Fruit fly (Drosophila melanogaster) whole organism, wandering third instar larva: ENCODE measurements around the gene cysu.

Experiments
- Abd-B ChIP-seq: fragments of >200 bp; optimal IDR thresholded peaks from 2 replicates; lab custom pipeline; 2017; ENCODE audit warnings: missing biosample characterization, missing genetic modification characterization
- CG32264 ChIP-seq: fragments of 200-800 bp; sonication (Bioruptor generic); optimal IDR thresholded peaks from 2 replicates; lab custom pipeline; 2016; ENCODE audit warnings: missing biosample characterization, missing genetic modification characterization
- CG9705 ChIP-seq: fragments of 200-800 bp; sonication (Bioruptor generic); optimal IDR thresholded peaks from 2 replicates; lab custom pipeline; 2018; ENCODE audit warnings: missing biosample characterization, mild to moderate bottlenecking, missing genetic modification characterization
- CrebA ChIP-seq: fragments of 200-800 bp; sonication (Bioruptor generic); optimal IDR thresholded peaks from 2 replicates; lab custom pipeline; 2016; ENCODE audit warnings: missing biosample characterization, mild to moderate bottlenecking, missing genetic modification characterization, borderline replicate concordance
- Dfd ChIP-seq: fragments of >200 bp; optimal IDR thresholded peaks from 2 replicates; lab custom pipeline; 2017; ENCODE audit warnings: missing biosample characterization, missing genetic modification characterization
- Dif ChIP-seq: fragments of 200-275, 200-300 bp; sonication (Bioruptor generic); optimal IDR thresholded peaks from 2 replicates; lab custom pipeline; 2018; ENCODE audit warnings: missing biosample characterization, missing genetic modification characterization; ENCODE audit not compliant: partially characterized antibody
- GATAd ChIP-seq: sonication (Bioruptor generic); optimal IDR thresholded peaks from 2 replicates; lab custom pipeline; 2016; ENCODE audit warnings: missing biosample characterization, missing genetic modification characterization
- HLH106 ChIP-seq: fragments of 200-800 bp; optimal IDR thresholded peaks from 3 replicates; lab custom pipeline; 2019; ENCODE audit warnings: missing biosample characterization, mild to moderate bottlenecking, missing genetic modification characterization, moderate library complexity
- Hnf4 ChIP-seq: fragments of 200-800 bp; sonication (Bioruptor generic); optimal IDR thresholded peaks from 2 replicates; lab custom pipeline; 2016; ENCODE audit warnings: missing biosample characterization, mild to moderate bottlenecking, missing genetic modification characterization
- Hr78 ChIP-seq: fragments of >200 bp; optimal IDR thresholded peaks from 2 replicates; lab custom pipeline; 2017; ENCODE audit warnings: missing biosample characterization, missing genetic modification characterization
- Jra ChIP-seq: sonication (Bioruptor generic); optimal IDR thresholded peaks from 2 replicates; lab custom pipeline; 2016; ENCODE audit warnings: missing biosample characterization, missing genetic modification characterization
- Mio ChIP-seq: sonication (Bioruptor generic); optimal IDR thresholded peaks from 2 replicates; lab custom pipeline; 2016; ENCODE audit warnings: missing biosample characterization, missing genetic modification characterization
- Myc ChIP-seq: fragments of >200 bp; optimal IDR thresholded peaks from 2 replicates; lab custom pipeline; 2017
- N ChIP-seq: fragments of >200 bp; optimal IDR thresholded peaks from 2 replicates; lab custom pipeline; 2018; ENCODE audit warnings: missing biosample characterization, missing external identifiers, missing genetic modification characterization
- OdsH ChIP-seq: fragments of 200-800 bp; sonication (Bioruptor generic); optimal IDR thresholded peaks from 2 replicates; lab custom pipeline; 2016; ENCODE audit warnings: missing biosample characterization, mild to moderate bottlenecking, missing genetic modification characterization
- Rel ChIP-seq, 2 experiments: fragments of 200-800 bp; sonication (Bioruptor generic) in 1 of 2; optimal IDR thresholded peaks; 2 replicates in 1 of 2; 3 replicates in 1 of 2; lab custom pipeline; 2016 to 2019; ENCODE audit warnings: mild to moderate bottlenecking in 2 of 2, missing biosample characterization in 2 of 2, missing genetic modification characterization in 2 of 2, moderate library complexity in 1 of 2
- Vsx2 ChIP-seq: fragments of 200-300, 225-300 bp; sonication (Bioruptor generic); optimal IDR thresholded peaks from 2 replicates; lab custom pipeline; 2018; ENCODE audit warnings: missing biosample characterization, missing genetic modification characterization; ENCODE audit not compliant: partially characterized antibody
- brk ChIP-seq: fragments of 200-800 bp; sonication (Bioruptor generic); optimal IDR thresholded peaks from 2 replicates; lab custom pipeline; 2016; ENCODE audit warnings: missing biosample characterization, mild to moderate bottlenecking, missing genetic modification characterization
- dl ChIP-seq, 2 experiments: fragments of 175-275, 200-275 bp in 1 of 2; fragments of 200-275 bp in 1 of 2; sonication (Bioruptor generic); optimal IDR thresholded peaks; lab custom pipeline; 2018; ENCODE audit warnings: mild to moderate bottlenecking in 2 of 2, missing biosample characterization in 2 of 2, missing genetic modification characterization in 2 of 2, moderate library complexity in 2 of 2; ENCODE audit not compliant: partially characterized antibody in 2 of 2, insufficient read depth in 1 of 2
- dmrt93B ChIP-seq: fragments of 200-800 bp; sonication (Bioruptor generic); optimal IDR thresholded peaks from 2 replicates; lab custom pipeline; 2018; ENCODE audit warnings: missing biosample characterization, mild to moderate bottlenecking, missing genetic modification characterization
- dsf ChIP-seq: sonication (Bioruptor generic); optimal IDR thresholded peaks from 2 replicates; lab custom pipeline; 2016; ENCODE audit warnings: missing biosample characterization, missing genetic modification characterization, borderline replicate concordance
- ey ChIP-seq: fragments of 200-800 bp; sonication (Bioruptor generic); optimal IDR thresholded peaks from 2 replicates; lab custom pipeline; 2016; ENCODE audit warnings: missing biosample characterization, missing genetic modification characterization
- foxo ChIP-seq, 2 experiments: fragments of 200-800 bp; sonication (Bioruptor generic); optimal IDR thresholded peaks; 2 replicates in 1 of 2; 3 replicates in 1 of 2; lab custom pipeline; 2016 to 2017; ENCODE audit warnings: missing biosample characterization in 2 of 2, missing genetic modification characterization in 2 of 2
- fru ChIP-seq: fragments of 200-800 bp; sonication (Bioruptor generic); optimal IDR thresholded peaks from 3 replicates; lab custom pipeline; 2016; ENCODE audit warnings: missing biosample characterization, mild to moderate bottlenecking, missing genetic modification characterization
- h ChIP-seq: fragments of 200-800 bp; sonication (Bioruptor generic); optimal IDR thresholded peaks from 3 replicates; lab custom pipeline; 2016; ENCODE audit warnings: missing biosample characterization, mild to moderate bottlenecking, missing genetic modification characterization
- jim ChIP-seq: fragments of 175-275, 200-325 bp; sonication (Bioruptor generic); optimal IDR thresholded peaks from 2 replicates; lab custom pipeline; 2016; ENCODE audit warnings: missing biosample characterization, mild to moderate bottlenecking, missing genetic modification characterization
- lola ChIP-seq: fragments of >200 bp; optimal IDR thresholded peaks from 2 replicates; lab custom pipeline; 2017; ENCODE audit warnings: missing biosample characterization, missing genetic modification characterization
- pan ChIP-seq: fragments of >200 bp; optimal IDR thresholded peaks from 2 replicates; lab custom pipeline; 2017
- psq ChIP-seq: fragments of 200-800 bp; sonication (Bioruptor generic); optimal IDR thresholded peaks from 3 replicates; lab custom pipeline; 2017; ENCODE audit warnings: missing biosample characterization, mild to moderate bottlenecking, missing genetic modification characterization, moderate library complexity
- rgr ChIP-seq: fragments of 200-800 bp; sonication (Bioruptor generic); optimal IDR thresholded peaks from 3 replicates; lab custom pipeline; 2016; ENCODE audit warnings: missing biosample characterization, mild to moderate bottlenecking, missing genetic modification characterization
- sage ChIP-seq: fragments of 200-800 bp; sonication (Bioruptor generic); optimal IDR thresholded peaks from 2 replicates; lab custom pipeline; 2016; ENCODE audit warnings: missing biosample characterization, mild to moderate bottlenecking, missing genetic modification characterization
- sv ChIP-seq: fragments of 200-800 bp; sonication (Bioruptor generic); optimal IDR thresholded peaks from 3 replicates; lab custom pipeline; 2016; ENCODE audit warnings: missing biosample characterization, missing genetic modification characterization
- usp ChIP-seq: fragments of >200 bp; optimal IDR thresholded peaks from 2 replicates; lab custom pipeline; 2017; ENCODE audit warnings: missing biosample characterization, missing genetic modification characterization
- woc ChIP-seq: sonication (Bioruptor generic); optimal IDR thresholded peaks from 2 replicates; lab custom pipeline; 2016; ENCODE audit warnings: missing biosample characterization, mild to moderate bottlenecking, missing genetic modification characterization

The cysu gene

DNA sequence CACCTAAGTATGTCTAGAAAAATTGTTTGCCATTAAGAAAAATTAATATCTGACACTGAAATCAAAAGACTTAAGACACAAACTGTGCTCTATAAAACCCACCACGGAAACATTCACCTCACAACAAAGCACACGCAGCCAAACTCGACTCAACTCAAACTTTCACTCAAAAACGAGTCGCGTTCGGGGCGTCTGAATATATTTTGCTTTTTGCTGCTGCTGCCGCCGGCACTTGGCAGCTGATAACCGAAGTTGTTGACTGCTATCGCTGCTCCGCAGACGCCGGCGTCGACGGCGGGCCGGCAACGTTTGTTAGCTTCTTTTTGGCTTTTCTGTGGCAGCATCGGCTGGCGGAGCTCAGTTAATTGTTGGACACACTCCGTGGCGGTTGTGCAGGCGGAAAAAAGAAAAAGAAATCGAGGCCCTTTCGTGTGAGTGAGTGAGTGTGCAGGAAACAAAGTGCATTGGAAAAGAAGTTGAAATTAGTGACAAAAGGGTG, at the start of gene cysu:
Gene cysu (plus strand): TSS at position 352 of the 499 bp plus-strand sequence.
- no peak for TF ChIP-seq CG9705 (GFP tag; lab: Kevin White, UChicago)
- TF ChIP-seq HLH106 (tag; lab: Kevin White, UChicago), result no peak
- TF ChIP-seq Rel (GFP tag; optimal IDR thresholded peaks at IDR 0.05; lab: Kevin White, UChicago), result no peak
- no peak for TF ChIP-seq Rel (tag; optimal IDR thresholded peaks at IDR 0.05; lab: Kevin White, UChicago)
- TF ChIP-seq foxo (GFP tag; optimal IDR thresholded peaks at IDR 0.05; lab: Kevin White, UChicago), result no peak
- no peak for TF ChIP-seq h (GFP tag; lab: Kevin White, UChicago)
- TF ChIP-seq sv (GFP tag; lab: Kevin White, UChicago), result no peak
- TF ChIP-seq Mio (GFP tag; lab: Kevin White, UChicago), result no peak
- TF ChIP-seq Dif (GFP tag; lab: Kevin White, UChicago), result no peak
- no peak for TF ChIP-seq dmrt93B
- TF ChIP-seq brk (GFP tag; lab: Kevin White, UChicago), result no peak
- TF ChIP-seq CG32264, result no peak
- no peak for TF ChIP-seq Dfd
- TF ChIP-seq woc, result no peak
- TF ChIP-seq psq (GFP tag; lab: Kevin White, UChicago), result no peak
- no peak for TF ChIP-seq N
- no peak for TF ChIP-seq OdsH
- no peak for TF ChIP-seq Jra (GFP tag; lab: Kevin White, UChicago)
- TF ChIP-seq rgr (GFP tag; lab: Kevin White, UChicago), result no peak
- no peak for TF ChIP-seq GATAd (GFP tag; lab: Kevin White, UChicago)

DNA sequence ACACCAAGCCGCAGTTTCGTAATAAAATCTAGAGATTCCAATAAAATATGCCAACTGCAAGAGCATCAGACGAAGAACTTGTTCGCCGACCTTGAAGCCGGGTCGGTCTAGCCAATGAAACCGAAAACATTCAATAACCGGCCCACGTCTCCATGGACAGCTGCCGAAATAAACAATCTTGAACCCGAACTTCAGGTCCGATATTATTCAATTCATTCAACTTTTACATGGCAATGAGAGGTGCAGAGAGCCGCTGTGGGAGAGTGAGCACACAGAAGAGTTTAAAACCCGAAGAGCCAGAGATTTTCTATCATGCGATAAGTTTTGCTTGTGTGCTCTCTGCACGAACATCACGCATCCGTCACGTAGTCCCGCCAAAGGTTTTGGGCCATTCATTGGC, 48.1 kb upstream of the cysu start:
- TF ChIP-seq jim (GFP tag; lab: Kevin White, UChicago), result no peak
- TF ChIP-seq CG32264, result no peak
- no peak for TF ChIP-seq rgr (GFP tag; lab: Kevin White, UChicago)
- no peak for TF ChIP-seq CrebA
- no peak for TF ChIP-seq Abd-B (GFP tag; lab: Kevin White, UChicago)
- TF ChIP-seq lola (GFP tag; lab: Kevin White, UChicago), result no peak
- no peak for TF ChIP-seq Mio (GFP tag; lab: Kevin White, UChicago)
- TF ChIP-seq Dif (GFP tag; lab: Kevin White, UChicago), result peak; percentile 18
- TF ChIP-seq dl (GFP tag; optimal IDR thresholded peaks at IDR 0.05; lab: Kevin White, UChicago; ENCODE audit: insufficient read depth in 1 of 2, partially characterized antibody in 2 of 2), result peak in 1 of 2 experiments; percentile 39
- TF ChIP-seq, all 38 proteins: peak for 2

DNA sequence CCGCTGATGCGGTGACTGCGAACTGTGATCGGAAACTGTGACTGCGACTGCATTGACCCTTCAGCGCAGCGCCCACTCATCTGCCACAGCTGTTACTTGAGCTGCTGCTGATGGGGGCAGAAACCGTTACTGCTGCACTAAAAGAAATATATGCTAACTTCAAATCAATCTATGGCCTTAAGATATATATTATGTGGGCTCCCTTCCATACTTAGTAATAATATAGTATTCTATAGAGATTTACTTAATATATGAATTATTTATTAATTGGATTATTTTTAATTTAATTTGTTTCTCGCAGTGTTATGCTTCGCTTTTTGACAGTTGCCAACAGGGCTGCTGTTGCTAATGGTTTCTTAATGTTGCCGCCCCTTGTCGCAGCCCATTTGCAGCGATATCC, 46.5 kb upstream of the cysu start:
- peak; percentile 36 for TF ChIP-seq HLH106 (tag; lab: Kevin White, UChicago)
- no peak for TF ChIP-seq Myc
- TF ChIP-seq foxo (GFP tag; optimal IDR thresholded peaks at IDR 0.05; lab: Kevin White, UChicago), result peak in 1 of 2 experiments; percentile 47
- TF ChIP-seq fru, result peak; percentile 8

DNA sequence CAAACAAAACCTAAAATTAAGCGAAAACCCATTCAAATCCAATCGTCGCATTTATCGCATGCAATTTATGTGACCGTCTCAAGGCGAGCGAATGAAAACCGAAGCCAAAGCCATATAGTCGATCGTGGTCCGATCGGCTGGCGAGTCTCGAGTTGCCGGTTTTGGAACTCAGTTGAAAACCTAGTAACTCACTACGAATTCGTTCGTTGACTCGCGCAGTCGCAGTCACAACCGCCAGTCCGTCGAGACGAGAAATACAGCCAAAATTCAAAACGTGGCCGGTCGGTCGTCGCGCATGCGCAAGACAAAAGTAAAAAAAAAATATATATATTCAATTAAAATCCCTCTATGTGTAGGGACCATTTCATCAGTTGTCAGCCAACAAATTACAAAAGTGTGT, 45.8 kb upstream of the cysu start, which contains the start of gene lute:
Gene lute (plus strand): TSS at position 203 of the 400 bp plus-strand sequence.
- TF ChIP-seq Dfd (no peak), fru (peak; percentile 21), HLH106 (tag; lab: Kevin White, UChicago) (no peak), sv (GFP tag; lab: Kevin White, UChicago) (no peak), Vsx2 (GFP tag; lab: Kevin White, UChicago) (peak; percentile 25), CrebA (peak; percentile 21)

DNA sequence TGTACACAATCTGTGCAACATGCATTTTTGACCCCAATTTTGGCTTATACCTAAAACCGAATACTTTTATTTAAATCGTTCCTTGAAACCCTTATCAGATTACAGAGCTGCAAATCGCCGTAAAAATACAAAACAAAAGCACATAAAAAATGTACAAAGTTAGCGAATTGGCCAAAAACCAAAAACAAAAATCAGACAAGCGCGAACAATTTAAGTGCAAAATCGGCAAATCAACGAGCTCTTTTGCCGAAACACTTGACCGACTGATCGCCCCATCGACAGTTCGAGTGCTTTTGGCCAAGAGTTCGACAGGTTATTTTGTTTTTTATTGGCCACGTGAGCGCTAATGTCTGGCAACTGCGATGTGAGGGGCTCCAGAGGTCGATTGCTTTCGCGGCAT, 43.7 kb upstream of the cysu start:
- no peak for TF ChIP-seq HLH106 (tag; lab: Kevin White, UChicago)
- no peak for TF ChIP-seq usp
- no peak for TF ChIP-seq woc
- TF ChIP-seq CG32264, result no peak
- TF ChIP-seq fru, result no peak
- no peak for TF ChIP-seq Vsx2 (GFP tag; lab: Kevin White, UChicago)
- TF ChIP-seq Hr78 (GFP tag; lab: Kevin White, UChicago), result no peak
- no peak for TF ChIP-seq CrebA
- TF ChIP-seq dsf (GFP tag; lab: Kevin White, UChicago), result no peak
- TF ChIP-seq sage (GFP tag; lab: Kevin White, UChicago), result no peak
- TF ChIP-seq Rel (GFP tag; optimal IDR thresholded peaks at IDR 0.05; lab: Kevin White, UChicago), result no peak
- no peak for TF ChIP-seq Rel (tag; optimal IDR thresholded peaks at IDR 0.05; lab: Kevin White, UChicago)
- no peak for TF ChIP-seq ey (GFP tag; lab: Kevin White, UChicago)
- TF ChIP-seq Hnf4, result no peak
- no peak for TF ChIP-seq psq (GFP tag; lab: Kevin White, UChicago)
- TF ChIP-seq Myc, result no peak
- no peak for TF ChIP-seq pan (lab: Kevin White, UChicago)
- TF ChIP-seq dl (GFP tag; optimal IDR thresholded peaks at IDR 0.05; lab: Kevin White, UChicago; ENCODE audit: insufficient read depth in 1 of 2, partially characterized antibody in 2 of 2), result no peak
